Fruit fly (Drosophila melanogaster) S2 (cell line): ENCODE results near the gene brn.

Source experiments
- CG8478 ChIP-seq: fragments of >200 bp; optimal IDR thresholded peaks from 2 replicates; lab custom pipeline; 2018
- CTCF ChIP-seq, 2 experiments: fragments of >200 bp; optimal IDR thresholded peaks; 2 replicates each; lab custom pipeline; 2018

dm6 chrX:4107261-4108113 is 3.3 kb downstream of the brn start:
- TF ChIP-seq CG8478 (lab: Kevin White, UChicago) (no peak), CTCF (optimal IDR thresholded peaks at IDR 0.05; lab: Kevin White, UChicago) (no peak)
